Fruit fly (Drosophila melanogaster) whole organism, embryonic: ENCODE results near the gene Pcyt1.

ENCODE experiments used
- B-H2 ChIP-seq: fragments of 200-800 bp; sonication (Bioruptor generic); optimal IDR thresholded peaks from 2 replicates; lab custom pipeline; 2018; ENCODE audit warnings: missing biosample characterization, mild to moderate bottlenecking, missing genetic modification characterization
- CG10267 ChIP-seq: fragments of 200-800 bp; sonication (Bioruptor generic); optimal IDR thresholded peaks from 2 replicates; lab custom pipeline; 2018; ENCODE audit warnings: missing biosample characterization, mild to moderate bottlenecking, missing genetic modification characterization, moderate library complexity
- CG10321 ChIP-seq: fragments of 200-800 bp; sonication (Bioruptor generic); IDR thresholded peaks from 2 replicates; pipeline ENCODE4 v1.3.6; 2022; ENCODE audit warnings: missing biosample characterization, missing genetic modification characterization
- CG12071 ChIP-seq: fragments of 200-800 bp; sonication (Bioruptor generic); optimal IDR thresholded peaks from 3 replicates; lab custom pipeline; 2018; ENCODE audit warnings: missing biosample characterization, mild to moderate bottlenecking, missing genetic modification characterization
- CG13775 ChIP-seq: fragments of 200-800 bp; sonication (Bioruptor generic); optimal IDR thresholded peaks from 3 replicates; lab custom pipeline; 2017; ENCODE audit warnings: missing biosample characterization, mild to moderate bottlenecking, missing genetic modification characterization
- CG14710 ChIP-seq: fragments of 200-800 bp; sonication (Bioruptor generic); optimal IDR thresholded peaks from 3 replicates; lab custom pipeline; 2019; ENCODE audit warnings: missing biosample characterization, mild to moderate bottlenecking, missing genetic modification characterization, moderate library complexity
- CG15696 ChIP-seq: fragments of 200-800 bp; sonication (Bioruptor generic); optimal IDR thresholded peaks from 2 replicates; lab custom pipeline; 2019; ENCODE audit warnings: missing biosample characterization, mild to moderate bottlenecking, missing genetic modification characterization, moderate library complexity
- CG16815 ChIP-seq: fragments of 200-800 bp; sonication (Bioruptor generic); optimal IDR thresholded peaks from 3 replicates; lab custom pipeline; 2017; ENCODE audit warnings: missing biosample characterization, mild to moderate bottlenecking, missing genetic modification characterization
- CG17568 ChIP-seq: fragments of 200-800 bp; sonication (Bioruptor generic); optimal IDR thresholded peaks from 2 replicates; lab custom pipeline; 2018; ENCODE audit warnings: missing biosample characterization, mild to moderate bottlenecking, missing genetic modification characterization, moderate library complexity
- CG18011 ChIP-seq: fragments of 200-800 bp; sonication (Bioruptor generic); optimal IDR thresholded peaks from 2 replicates; lab custom pipeline; 2017; ENCODE audit warnings: missing biosample characterization, missing genetic modification characterization, mild to moderate bottlenecking, moderate library complexity, missing genotype
- CG2129 ChIP-seq: fragments of 200-800 bp; sonication (Bioruptor generic); IDR thresholded peaks from 2 replicates; pipeline ENCODE4 v1.3.6; 2022; ENCODE audit warnings: missing biosample characterization, missing genetic modification characterization; ENCODE audit not compliant: partially characterized antibody
- CG2202 ChIP-seq: fragments of 200-800 bp; sonication (Bioruptor generic); optimal IDR thresholded peaks from 2 replicates; lab custom pipeline; 2018; ENCODE audit warnings: missing biosample characterization, mild to moderate bottlenecking, missing genetic modification characterization
- CG34422 ChIP-seq: fragments of 200-800 bp; sonication (Bioruptor generic); IDR thresholded peaks from 3 replicates; pipeline ENCODE4 v1.3.6; 2022; ENCODE audit warnings: missing biosample characterization, missing genetic modification characterization
- CG4360 ChIP-seq: fragments of 200-800 bp; sonication (Bioruptor generic); IDR thresholded peaks from 2 replicates; pipeline ENCODE4 v1.3.6; 2022; ENCODE audit warnings: missing biosample characterization, missing genetic modification characterization
- CG43689 ChIP-seq: fragments of 200-800 bp; sonication (Bioruptor generic); IDR thresholded peaks from 2 replicates; pipeline ENCODE4 v1.3.6; 2022; ENCODE audit warnings: missing biosample characterization, missing genetic modification characterization
- CG6689 ChIP-seq: fragments of 200-800 bp; sonication (Bioruptor generic); IDR thresholded peaks from 2 replicates; pipeline ENCODE4 v1.3.6; 2022; ENCODE audit warnings: missing biosample characterization, missing genetic modification characterization
- CG7556 ChIP-seq: fragments of 200-800 bp; sonication (Bioruptor generic); optimal IDR thresholded peaks from 2 replicates; lab custom pipeline; 2017; ENCODE audit warnings: missing biosample characterization, mild to moderate bottlenecking, missing genetic modification characterization
- CG7963 ChIP-seq: fragments of 200-800 bp; sonication (Bioruptor generic); IDR thresholded peaks from 3 replicates; pipeline ENCODE4 v1.3.6; 2022; ENCODE audit warnings: missing biosample characterization, missing genetic modification characterization; ENCODE audit not compliant: partially characterized antibody
- CG9609 ChIP-seq: fragments of 200-800 bp; sonication (Bioruptor generic); optimal IDR thresholded peaks from 3 replicates; lab custom pipeline; 2016; ENCODE audit warnings: missing biosample characterization, missing genetic modification characterization
- Camta ChIP-seq: fragments of 200-800 bp; sonication (Bioruptor generic); optimal IDR thresholded peaks from 2 replicates; lab custom pipeline; 2016; ENCODE audit warnings: missing biosample characterization, missing genetic modification characterization
- D19B ChIP-seq: fragments of 200-800 bp; sonication (Bioruptor generic); optimal IDR thresholded peaks from 2 replicates; lab custom pipeline; 2017; ENCODE audit warnings: missing biosample characterization, mild to moderate bottlenecking, missing genetic modification characterization
- Dad ChIP-seq: fragments of 200-800 bp; sonication (Bioruptor generic); optimal IDR thresholded peaks from 3 replicates; lab custom pipeline; 2016; ENCODE audit warnings: missing biosample characterization, missing genetic modification characterization
- Dbx ChIP-seq: fragments of 200-800 bp; sonication (Bioruptor generic); IDR thresholded peaks from 3 replicates; pipeline ENCODE4 v1.3.6; 2022; ENCODE audit warnings: missing biosample characterization, missing genetic modification characterization
- Dll ChIP-seq: fragments of 200-800 bp; sonication (Bioruptor generic); IDR thresholded peaks from 4 replicates; pipeline ENCODE4 v1.3.6; 2022; ENCODE audit warnings: missing biosample characterization, missing genetic modification characterization; ENCODE audit not compliant: partially characterized antibody
- Dref ChIP-seq: fragments of 200-800 bp; sonication (Bioruptor generic); IDR thresholded peaks from 2 replicates; pipeline ENCODE4 v1.3.6; 2022; ENCODE audit warnings: missing biosample characterization, missing genetic modification characterization
- E2f1 ChIP-seq: fragments of 200-800 bp; sonication (Bioruptor generic); IDR thresholded peaks from 2 replicates; pipeline ENCODE4 v1.3.6; 2022; ENCODE audit warnings: missing biosample characterization, missing genetic modification characterization
- H15 ChIP-seq: fragments of 200-800 bp; sonication (Bioruptor generic); IDR thresholded peaks from 3 replicates; pipeline ENCODE4 v1.3.6; 2022; ENCODE audit warnings: missing biosample characterization, missing genetic modification characterization
- Hey ChIP-seq: fragments of 200-800 bp; sonication (Bioruptor generic); optimal IDR thresholded peaks from 3 replicates; lab custom pipeline; 2018; ENCODE audit warnings: missing biosample characterization, mild to moderate bottlenecking, missing genetic modification characterization
- Hmx ChIP-seq: fragments of 200-800 bp; sonication (Bioruptor generic); optimal IDR thresholded peaks from 2 replicates; lab custom pipeline; 2016; ENCODE audit warnings: missing biosample characterization, missing genetic modification characterization
- MESR4 ChIP-seq: fragments of 200-800 bp; sonication (Bioruptor generic); optimal IDR thresholded peaks from 2 replicates; lab custom pipeline; 2018; ENCODE audit warnings: missing biosample characterization, mild to moderate bottlenecking, missing genetic modification characterization, moderate library complexity
- Myb ChIP-seq: fragments of 200-800 bp; sonication (Bioruptor generic); optimal IDR thresholded peaks from 2 replicates; lab custom pipeline; 2016; ENCODE audit warnings: missing biosample characterization, missing genetic modification characterization
- NC2α ChIP-seq: fragments of 200-800 bp; sonication (Bioruptor generic); optimal IDR thresholded peaks from 2 replicates; lab custom pipeline; 2016; ENCODE audit warnings: missing biosample characterization, missing genetic modification characterization
- Pdp1 ChIP-seq, 2 experiments: fragments of 200-800 bp; sonication (Bioruptor generic); optimal IDR thresholded peaks; 3 replicates each; lab custom pipeline; 2016; ENCODE audit warnings: missing biosample characterization in 2 of 2, missing genetic modification characterization in 2 of 2, mild to moderate bottlenecking in 1 of 2, moderate library complexity in 1 of 2
- Scr ChIP-seq: fragments of 200-800 bp; sonication (Bioruptor generic); IDR thresholded peaks from 2 replicates; pipeline ENCODE4 v1.3.6; 2022; ENCODE audit warnings: missing biosample characterization, missing genetic modification characterization; ENCODE audit not compliant: partially characterized antibody
- Side ChIP-seq: fragments of 200-800 bp; sonication (Bioruptor generic); optimal IDR thresholded peaks from 2 replicates; lab custom pipeline; 2016; ENCODE audit warnings: missing biosample characterization, missing genetic modification characterization
- Sry-δ ChIP-seq: fragments of 200-800 bp; sonication (Bioruptor generic); optimal IDR thresholded peaks from 2 replicates; lab custom pipeline; 2016; ENCODE audit warnings: missing biosample characterization, missing genetic modification characterization
- ab ChIP-seq: fragments of 200-800 bp; sonication (Bioruptor generic); optimal IDR thresholded peaks from 2 replicates; lab custom pipeline; 2016; ENCODE audit warnings: missing biosample characterization, missing genetic modification characterization
- ap ChIP-seq: fragments of 200-800 bp; sonication (Bioruptor generic); IDR thresholded peaks from 2 replicates; pipeline ENCODE4 v1.3.6; 2022; ENCODE audit warnings: missing biosample characterization, missing genetic modification characterization
- chn ChIP-seq: fragments of 200-800 bp; sonication (Bioruptor generic); optimal IDR thresholded peaks from 2 replicates; lab custom pipeline; 2016; ENCODE audit warnings: missing biosample characterization, missing genetic modification characterization
- dpn ChIP-seq, 2 experiments: fragments of 200-800 bp; sonication (Bioruptor generic); optimal IDR thresholded peaks; 3 replicates each; lab custom pipeline; 2016; ENCODE audit warnings: missing biosample characterization in 2 of 2, missing genetic modification characterization in 2 of 2
- eyg ChIP-seq: fragments of 200-800 bp; sonication (Bioruptor generic); optimal IDR thresholded peaks from 3 replicates; lab custom pipeline; 2016; ENCODE audit warnings: missing biosample characterization, missing genetic modification characterization
- hb ChIP-seq: fragments of 200-800 bp; sonication (Bioruptor generic); IDR thresholded peaks from 3 replicates; pipeline ENCODE4 v1.3.6; 2022; ENCODE audit warnings: missing biosample characterization, missing genetic modification characterization; ENCODE audit not compliant: partially characterized antibody
- hbn ChIP-seq: fragments of 200-800 bp; sonication (Bioruptor generic); IDR thresholded peaks from 2 replicates; pipeline ENCODE4 v1.3.6; 2022; ENCODE audit warnings: missing biosample characterization, missing genetic modification characterization; ENCODE audit not compliant: partially characterized antibody
- her ChIP-seq: fragments of 200-800 bp; sonication (Bioruptor generic); optimal IDR thresholded peaks from 2 replicates; lab custom pipeline; 2016; ENCODE audit warnings: missing biosample characterization, missing genetic modification characterization
- ranshi ChIP-seq: fragments of 200-800 bp; sonication (Bioruptor generic); IDR thresholded peaks from 2 replicates; pipeline ENCODE4 v1.3.6; 2022; ENCODE audit warnings: missing biosample characterization, missing genetic modification characterization
- sna ChIP-seq: fragments of 200-800 bp; sonication (Bioruptor generic); IDR thresholded peaks from 2 replicates; pipeline ENCODE4 v1.3.6; 2022; ENCODE audit warnings: missing biosample characterization, missing genetic modification characterization; ENCODE audit not compliant: partially characterized antibody
- vfl ChIP-seq: fragments of 200-800 bp; sonication (Bioruptor generic); optimal IDR thresholded peaks from 2 replicates; lab custom pipeline; 2016; ENCODE audit warnings: missing biosample characterization, missing genetic modification characterization
- zfh1 ChIP-seq: fragments of 200-800 bp; sonication (Bioruptor generic); IDR thresholded peaks from 3 replicates; pipeline ENCODE4 v1.3.6; 2022; ENCODE audit warnings: missing biosample characterization, missing genetic modification characterization

The Pcyt1 gene

DNA sequence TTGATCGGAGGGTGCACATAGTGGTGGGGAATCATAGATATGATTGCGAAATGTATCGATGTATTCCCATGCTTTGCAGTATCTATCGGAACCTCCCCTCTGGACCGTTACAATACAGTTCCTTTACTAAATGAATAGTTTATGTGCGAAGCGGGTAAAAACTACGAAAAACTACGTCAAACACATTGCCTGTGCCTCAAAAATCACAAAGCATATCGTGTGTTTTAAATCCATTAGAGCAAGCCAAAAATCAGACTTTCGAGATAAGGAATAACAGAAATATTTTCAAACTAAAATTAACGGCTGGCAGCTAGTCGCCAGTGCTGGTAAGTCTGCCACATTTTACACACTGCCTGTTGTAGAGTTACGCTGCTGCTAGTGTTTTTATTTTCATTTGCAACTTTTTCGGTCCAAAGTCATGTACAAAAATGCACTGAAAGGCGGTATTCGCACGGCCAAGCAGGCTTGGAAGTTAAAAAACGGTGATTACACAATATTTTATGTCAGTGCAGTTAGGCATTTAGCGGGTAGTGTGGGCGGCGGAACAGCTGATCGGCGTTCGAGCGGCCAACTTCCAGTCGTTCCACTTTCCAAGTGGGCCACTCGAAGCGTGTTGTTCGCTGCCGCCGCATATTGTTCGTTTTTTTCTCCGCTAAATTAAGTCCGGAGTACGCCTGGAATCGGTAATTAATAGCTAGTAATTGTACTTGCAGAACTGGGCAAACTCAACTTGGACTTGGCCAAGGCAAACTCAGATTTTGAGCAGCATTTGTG lies 28.4 kb upstream of the Pcyt1 start (continued):
- TF ChIP-seq CG17568 (GFP tag; lab: Kevin White, UChicago) (no peak), hb (GFP tag; lab: Robert Waterston, UW) (peak; percentile 70), CG9609 (GFP tag; lab: Kevin White, UChicago) (peak; percentile 62), ap (peak; percentile 50; the same call in 1 of the 2 replicates), CG12071 (peak; percentile 15), Hmx (GFP tag; lab: Kevin White, UChicago) (peak; percentile 12), Dbx (GFP tag; lab: Robert Waterston, UW) (no peak), CG10267 (tag; lab: Kevin White, UChicago) (peak; percentile 97), CG10321 (GFP tag; lab: Robert Waterston, UW) (0 out of 2 replicates have a peak, but pooled peaks have one; percentile 5), Dll (GFP tag; lab: Robert Waterston, UW) (peak; percentile 81), CG4360 (GFP tag; lab: Robert Waterston, UW) (peak; percentile 14; the same call in 1 of the 2 replicates), dpn (GFP tag; optimal IDR thresholded peaks at IDR 0.05; lab: Kevin White, UChicago) (peak; percentile 76 to 85), Pdp1 (GFP tag; optimal IDR thresholded peaks at IDR 0.05; lab: Kevin White, UChicago) (peak; percentile 69 to 88), her (GFP tag; lab: Kevin White, UChicago) (peak; percentile 63), CG7556 (GFP tag; lab: Kevin White, UChicago) (peak; percentile 21), ranshi (GFP tag; lab: Robert Waterston, UW) (peak; percentile 62), D19B (GFP tag; lab: Kevin White, UChicago) (peak; percentile 0), CG18011 (peak; percentile 69), MESR4 (GFP tag; lab: Kevin White, UChicago) (peak; percentile 92), vfl (GFP tag; lab: Kevin White, UChicago) (peak; percentile 59), CG7963 (GFP tag; lab: Robert Waterston, UW) (peak; percentile 72; the same call in 2 of the 3 replicates), H15 (GFP tag; lab: Robert Waterston, UW) (peak; percentile 45; the same call in 1 of the 3 replicates), CG2202 (tag; lab: Kevin White, UChicago) (no peak), Scr (peak; percentile 84), CG43689 (GFP tag; lab: Robert Waterston, UW) (no peak), CG2129 (GFP tag; lab: Robert Waterston, UW) (peak; percentile 53), Myb (GFP tag; lab: Kevin White, UChicago) (peak; percentile 100), CG16815 (GFP tag; lab: Kevin White, UChicago) (peak; percentile 8), Dad (GFP tag; lab: Kevin White, UChicago) (peak; percentile 70), sna (peak; percentile 65; the same call in 1 of the 2 replicates), Side (GFP tag; lab: Kevin White, UChicago) (peak; percentile 48), NC2α (peak; percentile 32), zfh1 (GFP tag; lab: Robert Waterston, UW) (peak; percentile 67; the same call in 2 of the 3 replicates), hbn (GFP tag; lab: Robert Waterston, UW) (peak; percentile 66), Sry-δ (peak; percentile 96), CG6689 (peak; percentile 48), CG13775 (peak; percentile 54), chn (GFP tag; lab: Kevin White, UChicago) (peak; percentile 86), CG14710 (tag; lab: Kevin White, UChicago) (peak; percentile 71), Camta (GFP tag; lab: Kevin White, UChicago) (peak; percentile 61), E2f1 (GFP tag; lab: Robert Waterston, UW) (no peak; the same call in 1 of the 2 replicates), ab (GFP tag; lab: Kevin White, UChicago) (peak; percentile 5), Dref (GFP tag; lab: Robert Waterston, UW) (peak; percentile 79), Hey (tag; lab: Kevin White, UChicago) (no peak), CG15696 (tag; lab: Kevin White, UChicago) (no peak), CG34422 (peak; percentile 51; the same call in 1 of the 3 replicates), eyg (GFP tag; lab: Kevin White, UChicago) (no peak), B-H2 (GFP tag; lab: Kevin White, UChicago) (no peak)
